Fruit fly (Drosophila melanogaster) whole organism, embryonic: Measurements from ENCODE around the gene Ppm1.

ENCODE experiments used
- ATbp ChIP-seq: fragments of 200-800 bp; sonication (Bioruptor generic); optimal IDR thresholded peaks from 2 replicates; lab custom pipeline; 2017; ENCODE audit warnings: missing biosample characterization, mild to moderate bottlenecking, missing genetic modification characterization, missing genetic modification reagents
- Adf1 ChIP-seq: fragments of 200-800 bp; sonication (Bioruptor generic); IDR thresholded peaks from 2 replicates; pipeline ENCODE4 v1.3.6; 2022; ENCODE audit warnings: missing biosample characterization, missing genetic modification characterization
- CG11093 ChIP-seq: fragments of 200-800 bp; sonication (Bioruptor generic); IDR thresholded peaks from 3 replicates; pipeline ENCODE4 v1.3.6; 2022; ENCODE audit warnings: missing biosample characterization, missing genetic modification characterization
- CG11504 ChIP-seq: fragments of 200-800 bp; sonication (Bioruptor generic); optimal IDR thresholded peaks from 3 replicates; lab custom pipeline; 2019; ENCODE audit warnings: missing biosample characterization, mild to moderate bottlenecking, missing genetic modification characterization, moderate library complexity
- CG11696 ChIP-seq: fragments of 200-800 bp; sonication (Bioruptor generic); IDR thresholded peaks from 2 replicates; pipeline ENCODE4 v1.3.6; 2022; ENCODE audit warnings: missing biosample characterization, missing genetic modification characterization
- CG11723 ChIP-seq: fragments of 200-800 bp; sonication (Bioruptor generic); optimal IDR thresholded peaks from 2 replicates; lab custom pipeline; 2017; ENCODE audit warnings: missing biosample characterization, mild to moderate bottlenecking, missing genetic modification characterization
- CG12155 ChIP-seq: fragments of 200-800 bp; sonication (Bioruptor generic); optimal IDR thresholded peaks from 3 replicates; lab custom pipeline; 2016; ENCODE audit warnings: missing biosample characterization, missing genetic modification characterization
- CG1233 ChIP-seq: fragments of 200-800 bp; sonication (Bioruptor generic); optimal IDR thresholded peaks from 4 replicates; lab custom pipeline; 2018; ENCODE audit warnings: missing biosample characterization, mild to moderate bottlenecking, missing genetic modification characterization
- CG12659 ChIP-seq: fragments of 200-800 bp; sonication (Bioruptor generic); optimal IDR thresholded peaks from 3 replicates; lab custom pipeline; 2017; ENCODE audit warnings: mild to moderate bottlenecking, missing biosample characterization, missing genetic modification reagents, missing genetic modification characterization
- CG12942 ChIP-seq: fragments of 200-800 bp; sonication (Bioruptor generic); optimal IDR thresholded peaks from 3 replicates; lab custom pipeline; 2016; ENCODE audit warnings: missing biosample characterization, missing genetic modification characterization
- CG15696 ChIP-seq: fragments of 200-800 bp; sonication (Bioruptor generic); optimal IDR thresholded peaks from 2 replicates; lab custom pipeline; 2019; ENCODE audit warnings: missing biosample characterization, mild to moderate bottlenecking, missing genetic modification characterization, moderate library complexity
- CG17186 ChIP-seq: fragments of 200-800 bp; sonication (Bioruptor generic); optimal IDR thresholded peaks from 3 replicates; lab custom pipeline; 2017; ENCODE audit warnings: missing biosample characterization, missing genetic modification reagents, missing genetic modification characterization
- CG17802 ChIP-seq: fragments of 200-800 bp; sonication (Bioruptor generic); optimal IDR thresholded peaks from 2 replicates; lab custom pipeline; 2018; ENCODE audit warnings: missing biosample characterization, mild to moderate bottlenecking, missing genetic modification characterization, moderate library complexity
- CG1792 ChIP-seq: fragments of 200-800 bp; sonication (Bioruptor generic); optimal IDR thresholded peaks from 2 replicates; lab custom pipeline; 2016; ENCODE audit warnings: missing biosample characterization, missing genetic modification characterization
- CG18262 ChIP-seq: fragments of 200-800 bp; optimal IDR thresholded peaks from 3 replicates; lab custom pipeline; 2019; ENCODE audit warnings: missing biosample characterization, mild to moderate bottlenecking, missing genetic modification characterization, moderate library complexity
- CG18476 ChIP-seq: fragments of 200-800 bp; sonication (Bioruptor generic); optimal IDR thresholded peaks from 2 replicates; lab custom pipeline; 2016; ENCODE audit warnings: missing biosample characterization, mild to moderate bottlenecking, missing genetic modification characterization
- CG3163 ChIP-seq: fragments of 200-800 bp; sonication (Bioruptor generic); optimal IDR thresholded peaks from 3 replicates; lab custom pipeline; 2016; ENCODE audit warnings: missing biosample characterization, missing genetic modification characterization
- CG33213 ChIP-seq: fragments of 200-800 bp; sonication (Bioruptor generic); optimal IDR thresholded peaks from 3 replicates; lab custom pipeline; 2016; ENCODE audit warnings: missing biosample characterization, missing genetic modification characterization
- CG4282 ChIP-seq: fragments of 200-800 bp; sonication (Bioruptor generic); optimal IDR thresholded peaks from 2 replicates; lab custom pipeline; 2016; ENCODE audit warnings: missing biosample characterization, missing genetic modification characterization
- CG4617 ChIP-seq: fragments of 200-800 bp; sonication (Bioruptor generic); optimal IDR thresholded peaks from 3 replicates; lab custom pipeline; 2016; ENCODE audit warnings: missing biosample characterization, missing genetic modification characterization, borderline replicate concordance
- CG9876 ChIP-seq: fragments of 200-800 bp; sonication (Bioruptor generic); optimal IDR thresholded peaks from 2 replicates; lab custom pipeline; 2016; ENCODE audit warnings: missing biosample characterization, missing genetic modification characterization
- CHES-1-like ChIP-seq: fragments of 200-800 bp; sonication (Bioruptor generic); optimal IDR thresholded peaks from 2 replicates; lab custom pipeline; 2016; ENCODE audit warnings: missing biosample characterization, missing genetic modification characterization
- Dip3 ChIP-seq: fragments of 200-800 bp; sonication (Bioruptor generic); optimal IDR thresholded peaks from 3 replicates; lab custom pipeline; 2016; ENCODE audit warnings: missing biosample characterization, missing genetic modification characterization
- Dll ChIP-seq: fragments of 200-800 bp; sonication (Bioruptor generic); IDR thresholded peaks from 4 replicates; pipeline ENCODE4 v1.3.6; 2022; ENCODE audit warnings: missing biosample characterization, missing genetic modification characterization; ENCODE audit not compliant: partially characterized antibody
- Dp ChIP-seq: fragments of 200-800 bp; sonication (Bioruptor generic); optimal IDR thresholded peaks from 2 replicates; lab custom pipeline; 2018; ENCODE audit warnings: missing biosample characterization, mild to moderate bottlenecking, missing genetic modification characterization, moderate library complexity
- Fer2 ChIP-seq: fragments of 200-800 bp; sonication (Bioruptor generic); optimal IDR thresholded peaks from 2 replicates; lab custom pipeline; 2018; ENCODE audit warnings: missing biosample characterization, mild to moderate bottlenecking, missing genetic modification characterization, moderate library complexity
- Fer3 ChIP-seq: fragments of 200-800 bp; sonication (Bioruptor generic); optimal IDR thresholded peaks from 2 replicates; lab custom pipeline; 2018; ENCODE audit warnings: missing biosample characterization, mild to moderate bottlenecking, missing genetic modification characterization, moderate library complexity
- GATAe ChIP-seq: fragments of 200-800 bp; sonication (Bioruptor generic); conservative IDR thresholded peaks from 2 replicates; pipeline ENCODE4 v1.3.6; 2022; ENCODE audit warnings: missing biosample characterization, missing genetic modification characterization
- H15 ChIP-seq: fragments of 200-800 bp; sonication (Bioruptor generic); IDR thresholded peaks from 3 replicates; pipeline ENCODE4 v1.3.6; 2022; ENCODE audit warnings: missing biosample characterization, missing genetic modification characterization
- MESR4 ChIP-seq: fragments of 200-800 bp; sonication (Bioruptor generic); optimal IDR thresholded peaks from 2 replicates; lab custom pipeline; 2018; ENCODE audit warnings: missing biosample characterization, mild to moderate bottlenecking, missing genetic modification characterization, moderate library complexity
- MTF-1 ChIP-seq: fragments of 200-800 bp; sonication (Bioruptor generic); optimal IDR thresholded peaks from 2 replicates; lab custom pipeline; 2018; ENCODE audit warnings: missing biosample characterization, mild to moderate bottlenecking, missing genetic modification characterization, borderline replicate concordance
- Meics ChIP-seq: fragments of 200-800 bp; sonication (Bioruptor generic); optimal IDR thresholded peaks from 2 replicates; lab custom pipeline; 2017; ENCODE audit warnings: missing biosample characterization, mild to moderate bottlenecking, missing genetic modification characterization
- NfI ChIP-seq: fragments of 200-800 bp; sonication (Bioruptor generic); optimal IDR thresholded peaks from 3 replicates; lab custom pipeline; 2018; ENCODE audit warnings: missing biosample characterization, mild to moderate bottlenecking, missing genetic modification characterization, moderate library complexity
- Ptx1 ChIP-seq: fragments of 200-800 bp; sonication (Bioruptor generic); IDR thresholded peaks from 2 replicates; pipeline ENCODE4 v1.3.6; 2022; ENCODE audit warnings: missing biosample characterization, missing genetic modification characterization
- Rx ChIP-seq: fragments of 200-800 bp; sonication (Bioruptor generic); IDR thresholded peaks from 2 replicates; pipeline ENCODE4 v1.3.6; 2022; ENCODE audit warnings: missing biosample characterization, missing genetic modification characterization
- Sin3A ChIP-seq: fragments of >200 bp; optimal IDR thresholded peaks from 2 replicates; lab custom pipeline; 2018
- Taf1 ChIP-seq: fragments of 200-800 bp; sonication (Bioruptor generic); IDR thresholded peaks from 2 replicates; pipeline ENCODE4 v1.3.6; 2022; ENCODE audit warnings: missing biosample characterization, missing genetic modification characterization
- chn ChIP-seq: fragments of 200-800 bp; sonication (Bioruptor generic); optimal IDR thresholded peaks from 2 replicates; lab custom pipeline; 2016; ENCODE audit warnings: missing biosample characterization, missing genetic modification characterization
- cwo ChIP-seq: fragments of 200-800 bp; sonication (Bioruptor generic); optimal IDR thresholded peaks from 3 replicates; lab custom pipeline; 2017; ENCODE audit warnings: missing biosample characterization, missing genetic modification characterization, mild to moderate bottlenecking, moderate library complexity, missing genetic modification reagents
- ftz-f1 ChIP-seq: fragments of 200-800 bp; sonication (Bioruptor generic); optimal IDR thresholded peaks from 2 replicates; lab custom pipeline; 2016; ENCODE audit warnings: missing biosample characterization, missing genetic modification characterization
- insv ChIP-seq, 2 experiments: fragments of 200-800 bp; sonication (Bioruptor generic); optimal IDR thresholded peaks; 3 replicates each; lab custom pipeline; 2016 to 2018; ENCODE audit warnings: missing biosample characterization in 2 of 2, missing genetic modification characterization in 2 of 2
- kay ChIP-seq: fragments of 200-800 bp; sonication (Bioruptor generic); optimal IDR thresholded peaks from 2 replicates; lab custom pipeline; 2016; ENCODE audit warnings: missing biosample characterization, missing genetic modification characterization
- mirr ChIP-seq: fragments of 200-800 bp; sonication (Bioruptor generic); optimal IDR thresholded peaks from 3 replicates; lab custom pipeline; 2018; ENCODE audit warnings: missing biosample characterization, mild to moderate bottlenecking, missing genetic modification characterization
- otp ChIP-seq: fragments of 200-800 bp; sonication (Bioruptor generic); IDR thresholded peaks from 3 replicates; pipeline ENCODE4, ENCODE4 v1.3.6; 2022; ENCODE audit warnings: missing biosample characterization, missing genetic modification characterization
- prd ChIP-seq, 3 experiments: fragments of >200 bp in 2 of 3; fragments of 200-800 bp in 1 of 3; sonication (Bioruptor generic) in 1 of 3; optimal IDR thresholded peaks in 2 of 3; IDR thresholded peaks in 1 of 3; 2 replicates in 2 of 3; 3 replicates in 1 of 3; pipeline versions ENCODE4 v1.3.6 to Lab custom; 2017 to 2022; ENCODE audit warnings: missing biosample characterization in 1 of 3, missing genetic modification characterization in 1 of 3
- slbo ChIP-seq: fragments of 200-800 bp; sonication (Bioruptor generic); IDR thresholded peaks from 2 replicates; pipeline ENCODE4 v1.3.6; 2022; ENCODE audit warnings: missing biosample characterization, missing genetic modification characterization
- toy ChIP-seq: fragments of 200-800 bp; sonication (Bioruptor generic); IDR thresholded peaks from 2 replicates; pipeline ENCODE4 v1.3.6; 2022; ENCODE audit warnings: missing biosample characterization, missing genetic modification characterization
- usp ChIP-seq: fragments of >200 bp; optimal IDR thresholded peaks from 2 replicates; lab custom pipeline; 2017; ENCODE audit warnings: missing biosample characterization, missing genetic modification characterization
- vnd ChIP-seq: fragments of 200-800 bp; sonication (Bioruptor generic); IDR thresholded peaks from 3 replicates; pipeline ENCODE4 v1.3.6; 2022; ENCODE audit warnings: missing biosample characterization, missing genetic modification characterization; ENCODE audit not compliant: partially characterized antibody

Gene Ppm1

DNA sequence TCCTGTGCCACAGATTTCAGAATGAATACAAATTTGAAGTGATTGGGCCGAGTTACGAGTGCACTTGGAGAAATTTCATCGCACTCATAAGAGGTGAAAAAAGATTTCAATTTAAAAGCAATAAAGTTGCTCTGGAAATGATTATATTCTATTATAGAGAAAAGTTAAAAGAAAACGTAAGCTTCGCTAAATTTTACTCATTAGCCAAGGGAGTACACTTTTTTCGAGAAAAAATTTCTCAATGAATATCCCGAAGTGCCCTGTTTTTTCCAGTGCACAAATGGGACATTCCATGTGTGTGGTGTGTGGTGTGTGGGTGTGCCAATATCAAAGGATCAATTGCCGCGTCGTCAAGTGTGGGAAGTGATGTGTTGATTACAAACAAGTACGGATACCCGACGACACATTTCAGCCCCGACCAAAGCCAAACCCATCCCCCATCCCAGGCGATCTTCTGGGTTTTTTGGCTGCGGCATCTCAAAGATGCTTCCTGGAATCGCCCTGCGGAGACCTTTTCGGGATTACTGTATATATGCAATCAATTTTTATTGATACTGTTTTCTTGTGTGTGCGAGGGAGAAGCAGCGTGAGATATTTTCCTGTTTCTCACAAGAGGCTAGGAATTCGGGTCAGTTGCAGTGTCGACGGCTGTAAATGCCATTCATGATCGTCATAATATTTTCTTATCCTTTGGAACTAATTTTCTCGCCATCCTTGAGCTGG is 32.6 kb downstream of the Ppm1 start (continued):
- TF ChIP-seq MESR4 (no peak), GATAe (GFP tag; lab: Robert Waterston, UW) (no peak), CG15696 (tag; lab: Kevin White, UChicago) (peak; percentile 88), mirr (GFP tag; lab: Kevin White, UChicago) (no peak), CG11504 (tag; lab: Kevin White, UChicago) (peak; percentile 43), Taf1 (GFP tag; lab: Robert Waterston, UW) (no peak), CG18262 (tag; lab: Kevin White, UChicago) (peak; percentile 76), usp (GFP tag; lab: Kevin White, UChicago) (no peak), CG4282 (no peak), NfI (no peak), Dip3 (GFP tag; lab: Kevin White, UChicago) (no peak), slbo (0 out of 2 replicates have a peak, but pooled peaks have one; percentile 9), Rx (0 out of 2 replicates have a peak, but pooled peaks have one; percentile 15), Dll (no peak), CG3163 (GFP tag; lab: Kevin White, UChicago) (no peak), CG17802 (tag; lab: Kevin White, UChicago) (no peak), CG18476 (GFP tag; lab: Kevin White, UChicago) (no peak), CG12155 (GFP tag; lab: Kevin White, UChicago) (peak; percentile 3), Dp (GFP tag; lab: Kevin White, UChicago) (no peak), Sin3A (no peak), MTF-1 (peak; percentile 35), Fer2 (tag; lab: Kevin White, UChicago) (no peak), Fer3 (tag; lab: Kevin White, UChicago) (no peak), vnd (GFP tag; lab: Robert Waterston, UW) (no peak), prd (optimal IDR thresholded peaks at IDR 0.05; lab: Kevin White, UChicago) (no peak), prd (GFP tag; IDR thresholded peaks at IDR 0.05; lab: Robert Waterston, UW) (peak; percentile 88), CG11093 (GFP tag; lab: Robert Waterston, UW) (no peak), CG33213 (GFP tag; lab: Kevin White, UChicago) (peak; percentile 8), H15 (GFP tag; lab: Robert Waterston, UW) (no peak), ATbp (no peak), toy (no peak), CG1792 (GFP tag; lab: Kevin White, UChicago) (no peak), chn (GFP tag; lab: Kevin White, UChicago) (peak; percentile 40), CG17186 (GFP tag; lab: Kevin White, UChicago) (no peak), CG11696 (0 out of 2 replicates have a peak, but pooled peaks have one; percentile 18), CG1233 (GFP tag; lab: Kevin White, UChicago) (peak; percentile 14), CG11723 (GFP tag; lab: Kevin White, UChicago) (no peak), insv (GFP tag; optimal IDR thresholded peaks at IDR 0.05; lab: Kevin White, UChicago) (no peak), CG9876 (GFP tag; lab: Kevin White, UChicago) (no peak), CG12659 (GFP tag; lab: Kevin White, UChicago) (peak; percentile 13), otp (peak; percentile 63; the same call in 2 of the 3 replicates), Ptx1 (GFP tag; lab: Robert Waterston, UW) (peak; percentile 56), kay (GFP tag; lab: Kevin White, UChicago) (no peak), Adf1 (GFP tag; lab: Robert Waterston, UW) (no peak), cwo (GFP tag; lab: Kevin White, UChicago) (no peak), ftz-f1 (GFP tag; lab: Kevin White, UChicago) (no peak), CG12942 (GFP tag; lab: Kevin White, UChicago) (peak; percentile 12), CG4617 (peak; percentile 41), Meics (GFP tag; lab: Kevin White, UChicago) (no peak), CHES-1-like (no peak)
